Worm (Caenorhabditis elegans) whole organism, L4/young adult: Measurements from ENCODE around the gene srj-13.

Source experiments
- W03F9.2 ChIP-seq: fragments of 150-350 bp; optimal IDR thresholded peaks from 2 replicates; lab custom pipeline; 2014; ENCODE audit warnings: missing biosample characterization, missing genetic modification characterization
- dao-5 ChIP-seq: sonication (generic microtip); optimal IDR thresholded peaks from 2 replicates; lab custom pipeline; 2016; ENCODE audit warnings: missing genotype, missing genetic modification characterization, moderate library complexity, missing compliant biosample characterization
- him-1 ChIP-seq: sonication (generic microtip); optimal IDR thresholded peaks from 2 replicates; lab custom pipeline; 2016; ENCODE audit warnings: missing genotype, missing genetic modification reagents, missing genetic modification characterization, missing compliant biosample characterization

DNA sequence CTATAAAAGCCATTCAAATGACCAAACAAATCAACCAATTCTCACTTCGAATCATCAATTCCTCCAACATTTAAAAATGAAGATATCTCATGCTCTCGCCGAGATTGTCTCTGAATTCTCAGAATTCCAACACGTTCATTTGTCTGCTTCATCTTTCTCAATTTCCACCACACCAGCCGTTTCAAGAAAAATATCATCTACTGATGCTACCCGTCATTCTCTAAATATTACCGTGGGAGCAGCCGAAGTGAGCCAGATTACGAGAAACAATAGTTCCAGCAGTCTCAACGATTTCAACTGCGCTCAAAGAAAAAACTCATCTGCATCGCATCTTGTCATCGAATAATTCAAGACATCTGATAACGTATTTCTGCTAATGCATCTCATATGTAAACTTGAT lies 12.5 kb downstream of the srj-13 start, which contains the start of gene F18E3.12:
- TF ChIP-seq W03F9.2 (no peak), dao-5 (no peak), him-1 (tag; lab: Kevin White, UChicago) (no peak)
